Worm (Caenorhabditis elegans) whole organism, L3 larva: ENCODE data around the gene srw-130.

Source experiments
- ZK546.5 ChIP-seq: sonication (generic microtip); optimal IDR thresholded peaks from 2 replicates; lab custom pipeline; 2017; ENCODE audit warnings: missing biosample characterization, missing genetic modification characterization
- ama-1 ChIP-seq: fragments of 150-350 bp; optimal IDR thresholded peaks from 2 replicates; lab custom pipeline; 2018
- ceh-82 ChIP-seq: fragments of 150-350 bp; optimal IDR thresholded peaks from 2 replicates; lab custom pipeline; 2014; ENCODE audit warnings: missing biosample characterization, missing genetic modification characterization
- egl-27 ChIP-seq: sonication (generic microtip); optimal IDR thresholded peaks from 4 replicates; lab custom pipeline; 2017; ENCODE audit warnings: missing biosample characterization, missing genetic modification reagents, missing genetic modification characterization
- elt-3 ChIP-seq, 3 experiments: fragments of 150-350 bp in 1 of 3; sonication (generic microtip) in 2 of 3; optimal IDR thresholded peaks; 2 replicates in 2 of 3; 4 replicates in 1 of 3; lab custom pipeline; 2014 to 2017; ENCODE audit warnings: missing biosample characterization in 3 of 3, missing genetic modification characterization in 3 of 3
- jun-1 ChIP-seq: fragments of 150-350 bp; optimal IDR thresholded peaks from 2 replicates; lab custom pipeline; 2014; ENCODE audit warnings: missing biosample characterization, missing genetic modification reagents, missing genetic modification characterization
- lin-15B ChIP-seq: fragments of 150-350 bp; optimal IDR thresholded peaks from 2 replicates; lab custom pipeline; 2014; ENCODE audit warnings: missing biosample characterization, missing genetic modification characterization
- nhr-12 ChIP-seq: fragments of 150-350 bp; optimal IDR thresholded peaks from 2 replicates; lab custom pipeline; 2014; ENCODE audit warnings: missing biosample characterization, missing genetic modification characterization
- nhr-28 ChIP-seq: fragments of 150-350 bp; optimal IDR thresholded peaks from 2 replicates; lab custom pipeline; 2014; ENCODE audit warnings: missing biosample characterization, missing genetic modification characterization
- nhr-77 ChIP-seq: fragments of 150-350 bp; optimal IDR thresholded peaks from 2 replicates; lab custom pipeline; 2014; ENCODE audit warnings: missing biosample characterization, missing genetic modification characterization
- pha-4 ChIP-seq: fragments of 150-350 bp; optimal IDR thresholded peaks from 2 replicates; lab custom pipeline; 2014; ENCODE audit warnings: missing biosample characterization, missing genetic modification reagents, missing genetic modification characterization
- skn-1 ChIP-seq: fragments of 150-350 bp; optimal IDR thresholded peaks from 2 replicates; lab custom pipeline; 2014; ENCODE audit warnings: missing biosample characterization, missing genetic modification characterization
- unc-62 ChIP-seq: fragments of 150-350 bp; sonication (generic microtip); optimal IDR thresholded peaks from 4 replicates; lab custom pipeline; 2014; ENCODE audit warnings: missing biosample characterization, missing genetic modification reagents, missing genetic modification characterization
- zag-1 ChIP-seq: fragments of 150-350 bp; optimal IDR thresholded peaks from 2 replicates; lab custom pipeline; 2014; ENCODE audit warnings: missing biosample characterization, missing genetic modification characterization

DNA sequence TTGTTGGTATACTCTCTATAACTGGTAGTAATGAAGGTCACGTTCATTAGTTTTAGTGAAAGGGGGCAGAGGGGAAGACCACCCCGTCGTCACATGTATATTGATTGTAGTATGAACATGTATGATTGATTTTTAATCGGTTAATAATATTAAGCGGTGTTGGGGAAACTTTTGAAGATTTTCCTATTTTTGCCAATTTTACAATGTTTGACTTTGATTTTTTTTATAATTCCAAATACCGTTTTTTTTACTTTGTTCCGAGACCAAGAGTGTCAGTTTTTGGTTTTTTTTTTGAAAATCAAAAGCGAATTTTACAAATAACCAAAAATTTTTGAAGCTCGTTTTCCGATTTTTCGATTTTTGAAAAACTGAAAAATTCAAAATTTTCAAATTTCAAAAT is 13.4 kb downstream of the srw-130 start, which contains the start of gene nhr-221:
- TF ChIP-seq lin-15B (no peak), elt-3 (tag; optimal IDR thresholded peaks at IDR 0.05; lab: Kevin White, UChicago) (no peak), nhr-77 (no peak), nhr-12 (no peak), zag-1 (tag; lab: Kevin White, UChicago) (no peak), pha-4 (tag; lab: Kevin White, UChicago) (no peak), unc-62 (no peak), ZK546.5 (tag; lab: Kevin White, UChicago) (no peak), skn-1 (tag; lab: Kevin White, UChicago) (no peak), nhr-28 (tag; lab: Kevin White, UChicago) (no peak), ceh-82 (tag; lab: Kevin White, UChicago) (no peak), ama-1 (lab: Kevin White, UChicago) (no peak), egl-27 (tag; lab: Kevin White, UChicago) (no peak), jun-1 (tag; lab: Kevin White, UChicago) (no peak)
